Worm (Caenorhabditis elegans): Measurements from ENCODE around the gene aex-3.

ce11 chrX:784853-785252 lies 25.3 kb upstream of the aex-3 start, which contains the start of gene T04G9.6:
- TF ChIP-seq elt-3 (tag; optimal IDR thresholded peaks at IDR 0.05) (no peak), lin-13 (tag; optimal IDR thresholded peaks at IDR 0.05) (no peak), ces-1 (GFP tag; optimal IDR thresholded peaks at IDR 0.05) (no peak), mep-1 (tag; optimal IDR thresholded peaks at IDR 0.05) (no peak), elt-1 (tag; optimal IDR thresholded peaks at IDR 0.05; ENCODE audit: borderline replicate concordance, insufficient read depth) (no peak)
